Worm (Caenorhabditis elegans): ENCODE results near the gene E_BE45912.2.
A peak's percentile ranks its signal among the peaks of the same experiment; 100 is the strongest.

The E_BE45912.2 gene

ce11 chrIII:1043790-1044189 lies 12.9 kb upstream of the E_BE45912.2 start:
- TF ChIP-seq sox-2 (GFP tag; IDR thresholded peaks at IDR 0.05) = no peak
- no peak for TF ChIP-seq C38D4.7 (GFP tag; optimal IDR thresholded peaks at IDR 0.05)
- no peak for TF ChIP-seq ztf-16 (tag; optimal IDR thresholded peaks at IDR 0.05)
- no peak for TF ChIP-seq lim-6 (tag; optimal IDR thresholded peaks at IDR 0.05)
- no peak for TF ChIP-seq pax-1 (tag; optimal IDR thresholded peaks at IDR 0.05)
- TF ChIP-seq ceh-48 (tag; optimal IDR thresholded peaks at IDR 0.05) = no peak
- TF ChIP-seq dmd-4 (tag; optimal IDR thresholded peaks at IDR 0.05; ENCODE audit: borderline replicate concordance) = no peak
- no peak for TF ChIP-seq ceh-22 (tag; optimal IDR thresholded peaks at IDR 0.05)
- TF ChIP-seq ceh-24 (tag; optimal IDR thresholded peaks at IDR 0.05) = no peak
- no peak for TF ChIP-seq ceh-2 (tag; optimal IDR thresholded peaks at IDR 0.05)
- no peak for TF ChIP-seq Y22D7AL.16 (tag; optimal IDR thresholded peaks at IDR 0.05)
- TF ChIP-seq hlh-8 (tag; optimal IDR thresholded peaks at IDR 0.05) = no peak
- TF ChIP-seq unc-55 (GFP tag; optimal IDR thresholded peaks at IDR 0.05) = no peak
- no peak for TF ChIP-seq F13H6.1 (tag; optimal IDR thresholded peaks at IDR 0.05)
- TF ChIP-seq unc-86 (tag; optimal IDR thresholded peaks at IDR 0.05) = no peak

- TF ChIP-seq lin-11 (tag; optimal IDR thresholded peaks at IDR 0.05) = no peak
Measured at ce11 chrIII:1040059-1040458, 9.2 kb upstream of the E_BE45912.2 start.

- TF ChIP-seq ceh-30 (tag; optimal IDR thresholded peaks at IDR 0.05) = peak; percentile 9
- TF ChIP-seq npax-4 (tag; optimal IDR thresholded peaks at IDR 0.05) = no peak
- TF ChIP-seq ttx-3 (tag; optimal IDR thresholded peaks at IDR 0.05) = peak; percentile 5
- TF ChIP-seq pag-3 (tag; optimal IDR thresholded peaks at IDR 0.05; ENCODE audit: borderline replicate concordance) = no peak
- no peak for TF ChIP-seq F13H6.1 (tag; optimal IDR thresholded peaks at IDR 0.05)
- TF ChIP-seq ceh-2 (tag; optimal IDR thresholded peaks at IDR 0.05) = no peak
- TF ChIP-seq dmd-4 (tag; optimal IDR thresholded peaks at IDR 0.05; ENCODE audit: borderline replicate concordance) = no peak
- TF ChIP-seq ceh-18 (tag; optimal IDR thresholded peaks at IDR 0.05) = no peak
- TF ChIP-seq pha-4 (tag; optimal IDR thresholded peaks at IDR 0.05) = no peak
- no peak for TF ChIP-seq hlh-30 (tag; optimal IDR thresholded peaks at IDR 0.05; ENCODE audit: insufficient read depth)
- no peak for TF ChIP-seq ceh-48 (tag; optimal IDR thresholded peaks at IDR 0.05)
- TF ChIP-seq elt-4 (tag; optimal IDR thresholded peaks at IDR 0.05) = no peak
- TF ChIP-seq hlh-6 (tag; optimal IDR thresholded peaks at IDR 0.05) = no peak
- TF ChIP-seq odd-2 (tag; optimal IDR thresholded peaks at IDR 0.05) = no peak
- no peak for TF ChIP-seq lin-11 (tag; optimal IDR thresholded peaks at IDR 0.05)
Measured at ce11 chrIII:1037173-1037572, 6.3 kb upstream of the E_BE45912.2 start, which contains the start of the genes chin-1 and BE0003N10.1. Gene chin-1 (minus strand): TSS chrIII:1037212. Gene BE0003N10.1 (plus strand): TSS chrIII:1037492.

ce11 chrIII:1034853-1035252 lies 4.0 kb upstream of the E_BE45912.2 start:
- TF ChIP-seq lin-11 (tag; optimal IDR thresholded peaks at IDR 0.05) (no peak), ets-4 (tag; optimal IDR thresholded peaks at IDR 0.05) (no peak), ahr-1 (tag; optimal IDR thresholded peaks at IDR 0.05) (no peak), pqm-1 (tag; optimal IDR thresholded peaks at IDR 0.05) (no peak), ceh-31 (tag; optimal IDR thresholded peaks at IDR 0.05) (no peak), sox-4 (tag; optimal IDR thresholded peaks at IDR 0.05) (no peak), pha-4 (tag; optimal IDR thresholded peaks at IDR 0.05) (no peak), ceh-24 (tag; optimal IDR thresholded peaks at IDR 0.05) (no peak), pros-1 (tag; optimal IDR thresholded peaks at IDR 0.05) (no peak), ceh-14 (tag; optimal IDR thresholded peaks at IDR 0.05) (no peak), nfya-1 (tag; optimal IDR thresholded peaks at IDR 0.05) (no peak), ceh-6 (GFP tag; optimal IDR thresholded peaks at IDR 0.05) (no peak), npax-4 (tag; optimal IDR thresholded peaks at IDR 0.05) (no peak)

ce11 chrIII:1028233-1028632 lies 2.7 kb downstream of the E_BE45912.2 start:
- TF ChIP-seq ceh-19 (GFP tag; optimal IDR thresholded peaks at IDR 0.05) = no peak
- no peak for TF ChIP-seq ceh-22 (tag; optimal IDR thresholded peaks at IDR 0.05)
- TF ChIP-seq sox-2 (GFP tag; IDR thresholded peaks at IDR 0.05) = no peak
- TF ChIP-seq pax-1 (tag; optimal IDR thresholded peaks at IDR 0.05) = no peak
- TF ChIP-seq elt-2 (tag; optimal IDR thresholded peaks at IDR 0.05) = peak; percentile 37

Data from whole organism, late embryonic.